Fruit fly (Drosophila melanogaster) whole organism, pupa: ENCODE measurements around the gene Atat.

Experiments used
- CG10348 ChIP-seq: fragments of 200-800 bp; sonication (Bioruptor generic); IDR thresholded peaks from 2 replicates; pipeline ENCODE4 v1.3.6; 2022; ENCODE audit warnings: missing biosample characterization, missing genetic modification characterization
- CG12605 ChIP-seq: fragments of 200-800 bp; sonication (Bioruptor generic); IDR thresholded peaks from 2 replicates; pipeline ENCODE4 v1.3.6; 2022; ENCODE audit warnings: missing biosample characterization, missing genetic modification characterization
- CG13204 ChIP-seq: fragments of 200-800 bp; sonication (Bioruptor generic); optimal IDR thresholded peaks from 2 replicates; lab custom pipeline; 2018; ENCODE audit warnings: missing biosample characterization, mild to moderate bottlenecking, missing genetic modification characterization, moderate library complexity
- CG14655 ChIP-seq: fragments of 200-800 bp; sonication (Bioruptor generic); optimal IDR thresholded peaks from 3 replicates; lab custom pipeline; 2017; ENCODE audit warnings: mild to moderate bottlenecking, missing biosample characterization, missing genetic modification reagents, missing genetic modification characterization
- CG15710 ChIP-seq: fragments of 200-800 bp; sonication (Bioruptor generic); optimal IDR thresholded peaks from 2 replicates; lab custom pipeline; 2018; ENCODE audit warnings: missing biosample characterization, mild to moderate bottlenecking, missing genetic modification characterization, moderate library complexity
- CG17806 ChIP-seq: fragments of 200-800 bp; sonication (Bioruptor generic); optimal IDR thresholded peaks from 2 replicates; lab custom pipeline; 2018; ENCODE audit warnings: missing biosample characterization, mild to moderate bottlenecking, missing genetic modification characterization, moderate library complexity
- CG32121 ChIP-seq: fragments of 200-800 bp; sonication (Bioruptor generic); IDR thresholded peaks from 2 replicates; pipeline ENCODE4 v1.3.6; 2022; ENCODE audit warnings: missing biosample characterization, missing genetic modification characterization
- CG34367 ChIP-seq: fragments of 200-800 bp; sonication (Bioruptor generic); optimal IDR thresholded peaks from 2 replicates; lab custom pipeline; 2018; ENCODE audit warnings: missing biosample characterization, mild to moderate bottlenecking, missing genetic modification characterization
- CG4496 ChIP-seq: fragments of 200-800 bp; sonication (Bioruptor generic); IDR thresholded peaks from 3 replicates; pipeline ENCODE4 v1.3.6; 2022; ENCODE audit warnings: missing biosample characterization, missing genetic modification characterization
- CG8159 ChIP-seq: fragments of 200-800 bp; sonication (Bioruptor generic); optimal IDR thresholded peaks from 3 replicates; lab custom pipeline; 2018; ENCODE audit warnings: missing biosample characterization, mild to moderate bottlenecking, missing genetic modification characterization, moderate library complexity
- CG8301 ChIP-seq: fragments of 200-800 bp; sonication (Bioruptor generic); optimal IDR thresholded peaks from 2 replicates; lab custom pipeline; 2018; ENCODE audit warnings: missing biosample characterization, mild to moderate bottlenecking, missing genetic modification characterization
- CG9948 ChIP-seq: fragments of 200-800 bp; sonication (Bioruptor generic); optimal IDR thresholded peaks from 2 replicates; lab custom pipeline; 2018; ENCODE audit warnings: missing biosample characterization, mild to moderate bottlenecking, missing genetic modification characterization, moderate library complexity
- D1 ChIP-seq: fragments of 200-800 bp; sonication (Bioruptor generic); optimal IDR thresholded peaks from 2 replicates; lab custom pipeline; 2018; ENCODE audit warnings: missing biosample characterization, mild to moderate bottlenecking, missing genetic modification characterization, moderate library complexity
- EcR ChIP-seq: fragments of 200-800 bp; sonication (Bioruptor generic); optimal IDR thresholded peaks from 3 replicates; lab custom pipeline; 2019; ENCODE audit warnings: missing biosample characterization, missing genetic modification characterization, mild to moderate bottlenecking, moderate library complexity, missing genetic modification reagents
- Ets98B ChIP-seq: fragments of 200-800 bp; sonication (Bioruptor generic); IDR thresholded peaks from 2 replicates; pipeline ENCODE4 v1.3.6; 2022; ENCODE audit warnings: missing biosample characterization, missing genetic modification characterization
- Pif1A ChIP-seq: fragments of 200-800 bp; sonication (Bioruptor generic); optimal IDR thresholded peaks from 3 replicates; lab custom pipeline; 2016; ENCODE audit warnings: missing biosample characterization, missing genetic modification characterization
- Pif1B ChIP-seq: fragments of 200-800 bp; sonication (Bioruptor generic); optimal IDR thresholded peaks from 3 replicates; lab custom pipeline; 2016; ENCODE audit warnings: missing biosample characterization, missing genetic modification characterization
- Snoo ChIP-seq: fragments of 200-800 bp; sonication (Bioruptor generic); optimal IDR thresholded peaks from 3 replicates; lab custom pipeline; 2017; ENCODE audit warnings: missing biosample characterization, mild to moderate bottlenecking, missing genetic modification characterization, inconsistent platforms
- fd96Ca ChIP-seq: fragments of 200-800 bp; sonication (Bioruptor generic); IDR thresholded peaks from 3 replicates; pipeline ENCODE4 v1.3.6; 2022; ENCODE audit warnings: missing biosample characterization, missing genetic modification characterization
- gl ChIP-seq: fragments of 200-800 bp; sonication (Bioruptor generic); optimal IDR thresholded peaks from 2 replicates; lab custom pipeline; 2018; ENCODE audit warnings: missing biosample characterization, mild to moderate bottlenecking, missing genetic modification characterization
- rn ChIP-seq: fragments of 200-800 bp; sonication (Bioruptor generic); IDR thresholded peaks from 2 replicates; pipeline ENCODE4 v1.3.6; 2022; ENCODE audit warnings: missing biosample characterization, missing genetic modification characterization

Gene Atat

dm6 chr3L:9426656-9427294 lies at the start of gene Atat, which contains the start of gene Shc:
TSS of gene Atat (minus strand) at chr3L:9426758.
TSS of gene Shc (plus strand) at chr3L:9427010.
- TF ChIP-seq D1 (tag; lab: Kevin White, UChicago) (peak; percentile 54), CG13204 (peak; percentile 78), CG9948 (tag; lab: Kevin White, UChicago) (peak; percentile 98), CG17806 (tag; lab: Kevin White, UChicago) (peak; percentile 98), rn (GFP tag; lab: Robert Waterston, UW) (peak; percentile 99), CG32121 (GFP tag; lab: Robert Waterston, UW) (peak; percentile 99), CG10348 (GFP tag; lab: Robert Waterston, UW) (peak; percentile 99), fd96Ca (GFP tag; lab: Robert Waterston, UW) (peak; percentile 99), CG8301 (peak; percentile 96), Pif1A (peak; percentile 97), CG12605 (GFP tag; lab: Robert Waterston, UW) (peak; percentile 95), CG8159 (tag; lab: Kevin White, UChicago) (peak; percentile 98), Ets98B (GFP tag; lab: Robert Waterston, UW) (peak; percentile 99), Pif1B (GFP tag; lab: Kevin White, UChicago) (peak; percentile 94), CG4496 (GFP tag; lab: Robert Waterston, UW) (peak; percentile 99), CG15710 (tag; lab: Kevin White, UChicago) (peak; percentile 99), CG14655 (GFP tag; lab: Kevin White, UChicago) (peak; percentile 98), CG34367 (tag; lab: Kevin White, UChicago) (peak; percentile 98), EcR (GFP tag; lab: Kevin White, UChicago) (peak; percentile 11), gl (peak; percentile 90), Snoo (tag; lab: Kevin White, UChicago) (peak; percentile 99)

DNA sequence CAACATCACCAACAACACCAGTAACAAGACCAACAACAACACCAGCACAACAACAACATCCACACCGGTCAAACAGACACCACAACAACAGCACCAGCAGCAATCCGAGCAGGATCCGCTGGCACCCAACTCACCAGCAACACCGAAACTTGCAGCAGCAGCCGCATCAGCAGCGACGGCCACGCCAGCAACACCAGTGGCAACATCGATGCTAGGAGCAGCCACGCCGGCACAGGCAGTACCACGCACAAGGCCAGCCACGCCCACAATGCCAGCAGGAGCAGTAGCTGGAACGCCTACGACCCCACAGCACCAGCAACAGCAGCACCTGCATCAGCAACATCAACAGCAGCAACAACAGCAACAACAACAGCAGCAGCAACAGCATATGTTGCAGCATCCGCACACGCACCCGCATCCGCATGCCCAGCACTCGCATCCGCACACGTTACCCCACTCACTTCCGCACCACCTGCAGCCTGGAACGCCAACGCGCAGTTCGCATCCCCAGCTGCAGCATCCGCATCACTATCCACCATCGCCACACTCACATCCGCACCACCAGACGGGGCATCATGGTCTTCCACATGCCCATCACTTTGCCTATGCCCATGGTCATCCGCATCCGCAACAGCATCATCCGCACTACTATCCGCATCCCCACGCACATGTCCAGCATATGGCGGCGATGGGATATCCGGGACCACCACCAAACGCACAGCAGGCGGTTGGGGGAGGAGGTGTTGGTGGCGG lies 44.8 kb upstream of the Atat start:
- no peak for TF ChIP-seq CG34367 (tag; lab: Kevin White, UChicago)
- TF ChIP-seq CG13204, result no peak
- TF ChIP-seq CG8301, result no peak
- no peak for TF ChIP-seq CG10348 (GFP tag; lab: Robert Waterston, UW)
- TF ChIP-seq gl, result no peak
- TF ChIP-seq fd96Ca (GFP tag; lab: Robert Waterston, UW), result no peak
- no peak for TF ChIP-seq CG9948 (tag; lab: Kevin White, UChicago)
- TF ChIP-seq Pif1A, result no peak
- no peak for TF ChIP-seq CG17806 (tag; lab: Kevin White, UChicago)
- TF ChIP-seq CG32121 (GFP tag; lab: Robert Waterston, UW), result no peak
- TF ChIP-seq Ets98B (GFP tag; lab: Robert Waterston, UW), result no peak
- no peak for TF ChIP-seq CG12605 (GFP tag; lab: Robert Waterston, UW)
- TF ChIP-seq rn (GFP tag; lab: Robert Waterston, UW), result no peak
- no peak for TF ChIP-seq EcR (GFP tag; lab: Kevin White, UChicago)
- no peak for TF ChIP-seq CG4496 (GFP tag; lab: Robert Waterston, UW)
- TF ChIP-seq, all 21 proteins: peak for 0

DNA sequence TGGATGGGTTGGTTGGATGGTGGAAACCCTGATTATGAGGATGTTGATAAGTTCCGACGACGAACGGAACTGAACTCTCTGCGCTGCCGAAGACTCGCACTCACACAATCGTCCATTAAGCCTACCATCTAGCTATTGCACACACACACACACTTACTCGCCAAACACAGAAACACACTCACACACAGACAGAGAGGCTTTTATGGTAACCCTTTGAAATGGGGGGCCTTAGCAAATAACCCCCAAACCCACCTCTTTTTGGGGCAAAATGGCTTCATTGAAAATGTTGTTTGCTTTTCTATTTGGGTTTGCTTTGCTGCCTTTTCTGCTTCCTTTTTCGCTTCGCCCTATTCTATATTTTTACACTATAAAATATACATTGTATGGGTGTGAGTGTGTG lies 42.5 kb upstream of the Atat start:
- no peak for TF ChIP-seq CG32121 (GFP tag; lab: Robert Waterston, UW)
- no peak for TF ChIP-seq CG13204
- TF ChIP-seq EcR (GFP tag; lab: Kevin White, UChicago), result no peak
- no peak for TF ChIP-seq Ets98B (GFP tag; lab: Robert Waterston, UW)
- no peak for TF ChIP-seq CG8159 (tag; lab: Kevin White, UChicago)
- no peak for TF ChIP-seq CG14655 (GFP tag; lab: Kevin White, UChicago)
- TF ChIP-seq CG9948 (tag; lab: Kevin White, UChicago), result no peak
- no peak for TF ChIP-seq Snoo (tag; lab: Kevin White, UChicago)
- no peak for TF ChIP-seq CG4496 (GFP tag; lab: Robert Waterston, UW)
- TF ChIP-seq CG12605 (GFP tag; lab: Robert Waterston, UW), result no peak
- no peak for TF ChIP-seq CG10348 (GFP tag; lab: Robert Waterston, UW)
- TF ChIP-seq CG8301, result no peak
- no peak for TF ChIP-seq CG34367 (tag; lab: Kevin White, UChicago)
- no peak for TF ChIP-seq CG17806 (tag; lab: Kevin White, UChicago)

DNA sequence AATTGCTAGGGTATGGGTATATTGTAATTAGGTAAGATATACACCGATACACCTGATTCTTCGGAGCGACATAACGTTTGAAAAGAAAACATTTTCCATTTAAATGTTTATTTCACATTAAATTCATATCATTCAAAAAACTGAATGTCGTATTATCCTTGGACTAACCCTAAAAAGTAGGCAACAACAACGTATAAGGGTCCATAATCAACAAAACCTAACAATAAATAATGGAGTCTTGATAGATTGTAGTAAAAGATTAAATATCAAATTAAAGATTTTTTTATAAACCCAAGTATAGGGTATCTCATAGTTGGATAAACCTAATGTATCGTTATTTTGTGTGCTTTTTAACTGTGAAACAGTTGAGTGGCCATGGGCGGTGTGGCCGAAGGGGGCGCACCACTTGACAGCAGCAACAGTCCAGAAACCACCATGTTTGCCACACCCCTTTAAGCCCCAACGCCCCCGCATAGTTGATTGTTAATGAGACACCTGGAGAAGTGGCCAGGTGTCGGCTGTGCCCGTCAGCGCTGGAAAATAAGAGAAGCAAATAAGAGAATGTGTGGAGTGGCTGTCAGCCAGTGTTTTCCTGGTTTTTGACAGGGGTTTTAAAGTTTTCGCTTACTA lies 41.8 kb upstream of the Atat start:
- TF ChIP-seq gl, result no peak
- no peak for TF ChIP-seq D1 (tag; lab: Kevin White, UChicago)
- no peak for TF ChIP-seq fd96Ca (GFP tag; lab: Robert Waterston, UW)
- peak; percentile 18 for TF ChIP-seq CG8159 (tag; lab: Kevin White, UChicago)
- TF ChIP-seq CG9948 (tag; lab: Kevin White, UChicago), result peak; percentile 10
- peak; percentile 27 for TF ChIP-seq Pif1A
- no peak for TF ChIP-seq CG8301

DNA sequence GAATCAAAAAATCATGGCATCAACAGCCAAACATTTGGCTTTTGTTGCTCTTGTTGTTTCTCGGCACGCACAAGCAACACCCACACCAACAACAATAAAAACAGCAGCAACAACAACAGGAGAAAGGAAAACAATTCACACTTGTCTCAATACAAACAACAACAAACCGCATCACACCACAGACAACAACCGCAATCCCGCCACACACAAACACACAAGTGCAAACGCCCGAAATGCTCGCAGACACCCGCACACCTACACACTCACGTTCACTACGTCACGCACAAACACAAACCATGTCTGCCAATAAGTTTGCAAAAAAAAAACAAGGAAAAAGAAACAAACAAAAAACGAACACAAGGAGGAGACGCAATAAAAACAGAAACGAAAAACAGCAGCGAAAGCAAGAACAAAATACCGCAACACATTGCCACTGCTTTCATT lies 41.2 kb upstream of the Atat start:
- peak; percentile 80 for TF ChIP-seq Ets98B (GFP tag; lab: Robert Waterston, UW)
- no peak for TF ChIP-seq CG10348 (GFP tag; lab: Robert Waterston, UW)
- peak; percentile 72; the same call in 1 of the 2 replicates for TF ChIP-seq CG12605 (GFP tag; lab: Robert Waterston, UW)
- no peak for TF ChIP-seq CG17806 (tag; lab: Kevin White, UChicago)
- peak; percentile 12 for TF ChIP-seq Snoo (tag; lab: Kevin White, UChicago)
- peak; percentile 59 for TF ChIP-seq Pif1A
- TF ChIP-seq Pif1B (GFP tag; lab: Kevin White, UChicago), result no peak
- peak; percentile 43; the same call in 1 of the 2 replicates for TF ChIP-seq CG32121 (GFP tag; lab: Robert Waterston, UW)
- TF ChIP-seq EcR (GFP tag; lab: Kevin White, UChicago), result no peak
- TF ChIP-seq D1 (tag; lab: Kevin White, UChicago), result no peak
- no peak for TF ChIP-seq rn (GFP tag; lab: Robert Waterston, UW)
- peak; percentile 35 for TF ChIP-seq CG15710 (tag; lab: Kevin White, UChicago)
- no peak for TF ChIP-seq CG8159 (tag; lab: Kevin White, UChicago)
- TF ChIP-seq CG13204, result peak; percentile 57
- TF ChIP-seq CG9948 (tag; lab: Kevin White, UChicago), result no peak
- TF ChIP-seq CG14655 (GFP tag; lab: Kevin White, UChicago), result no peak
- TF ChIP-seq CG4496 (GFP tag; lab: Robert Waterston, UW), result peak; percentile 75
- TF ChIP-seq fd96Ca (GFP tag; lab: Robert Waterston, UW), result peak; percentile 69
- TF ChIP-seq CG8301, result no peak
- TF ChIP-seq CG34367 (tag; lab: Kevin White, UChicago), result peak; percentile 26
- peak; percentile 64 for TF ChIP-seq gl
